Worm (Caenorhabditis elegans) whole organism, dauer: ENCODE data around the gene ltah-1.2.

Experiments
- unc-62 ChIP-seq: sonication (generic microtip); optimal IDR thresholded peaks from 2 replicates; lab custom pipeline; 2017; ENCODE audit warnings: missing biosample characterization, missing genetic modification reagents, missing genetic modification characterization

The ltah-1.2 gene

DNA sequence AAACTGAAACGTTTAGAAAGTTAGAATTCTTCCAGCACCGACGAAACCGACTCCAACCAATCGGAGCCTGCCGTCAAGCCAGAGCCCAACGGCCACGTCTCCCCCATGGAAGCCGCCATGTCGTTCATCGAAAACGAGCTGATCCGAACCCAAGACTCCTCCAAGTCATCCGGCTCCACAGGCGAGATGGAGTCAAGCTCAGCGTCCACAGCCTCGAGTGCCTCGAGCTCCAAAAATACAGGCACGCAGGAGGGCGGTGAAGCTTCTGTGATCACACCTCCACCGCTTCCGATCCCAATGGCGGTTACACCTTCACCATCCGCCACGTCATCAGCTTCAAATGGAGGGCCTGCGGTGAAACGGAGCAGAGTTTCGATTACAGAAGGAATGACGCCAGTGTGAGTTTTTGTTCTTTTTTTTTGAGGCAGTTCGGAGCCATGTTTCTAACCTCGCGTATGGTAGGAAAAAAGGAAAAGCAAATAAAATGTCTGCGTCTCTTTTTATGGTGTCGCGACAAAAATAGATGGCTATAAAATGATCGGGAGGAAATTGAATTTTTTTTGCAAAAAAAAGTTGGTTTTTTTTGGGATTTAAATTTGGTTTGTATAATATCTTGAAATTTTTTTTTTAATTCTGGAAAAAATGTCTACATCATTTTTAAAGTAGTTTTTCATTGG is 25.5 kb upstream of the ltah-1.2 start:
- TF ChIP-seq unc-62 (GFP tag; lab: Kevin White, UChicago), result no peak

DNA sequence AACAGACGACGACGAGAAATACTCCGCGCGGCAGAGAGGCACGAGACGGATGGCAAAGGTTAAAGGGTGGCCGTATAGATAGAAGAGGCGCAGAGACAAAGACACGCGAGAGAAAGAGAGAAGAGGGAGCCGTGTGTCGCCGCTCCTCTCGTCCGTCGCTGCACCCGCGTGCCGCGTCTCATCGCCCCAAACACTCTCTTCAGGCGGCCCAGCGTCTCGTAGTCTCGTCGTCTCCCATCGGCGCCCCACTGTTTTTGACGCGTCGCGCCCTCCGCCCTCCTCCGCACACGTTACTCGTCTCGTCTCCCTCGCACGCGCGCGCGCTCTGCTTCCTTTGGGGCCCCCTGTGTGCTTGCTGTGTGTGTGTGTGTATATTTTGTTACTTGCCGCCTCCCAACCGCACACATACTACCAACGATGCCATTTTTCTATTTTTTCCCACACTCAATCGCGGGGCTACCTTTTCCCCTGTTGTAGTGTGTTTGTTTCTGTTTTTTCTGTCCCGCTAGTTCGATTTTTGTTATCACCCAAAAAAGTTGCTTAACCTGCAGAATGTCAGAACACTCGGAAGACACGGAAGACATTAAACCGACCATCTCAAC is 23.8 kb upstream of the ltah-1.2 start, which contains the start of gene madf-9:
TSS of gene madf-9 (plus strand) at position 552 of the 602 bp plus-strand sequence.
- TF ChIP-seq unc-62 (GFP tag; lab: Kevin White, UChicago), result no peak

DNA sequence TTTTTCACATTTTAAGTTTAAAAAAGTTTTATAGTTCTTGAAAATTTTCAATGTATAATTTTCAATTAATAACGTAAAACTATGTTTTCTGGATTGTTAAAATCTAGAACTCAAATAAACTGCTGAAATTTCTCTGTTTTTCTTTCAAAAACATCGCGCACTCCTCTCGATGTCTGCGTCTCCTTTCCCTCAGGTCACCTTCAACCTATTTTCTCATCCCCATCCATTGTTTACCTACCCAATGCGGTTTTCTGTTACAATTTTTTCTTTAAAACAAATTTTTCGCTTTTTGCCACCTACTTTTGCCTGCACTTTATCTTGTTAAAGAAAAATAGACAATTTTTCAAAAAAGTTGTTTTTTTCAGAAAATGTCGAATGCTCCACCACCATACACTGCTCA is 20.4 kb upstream of the ltah-1.2 start, which contains the start of gene ZC416.2:
TSS of gene ZC416.2 (plus strand) at position 366 of the 400 bp plus-strand sequence.
- TF ChIP-seq unc-62 (GFP tag; lab: Kevin White, UChicago), result no peak

DNA sequence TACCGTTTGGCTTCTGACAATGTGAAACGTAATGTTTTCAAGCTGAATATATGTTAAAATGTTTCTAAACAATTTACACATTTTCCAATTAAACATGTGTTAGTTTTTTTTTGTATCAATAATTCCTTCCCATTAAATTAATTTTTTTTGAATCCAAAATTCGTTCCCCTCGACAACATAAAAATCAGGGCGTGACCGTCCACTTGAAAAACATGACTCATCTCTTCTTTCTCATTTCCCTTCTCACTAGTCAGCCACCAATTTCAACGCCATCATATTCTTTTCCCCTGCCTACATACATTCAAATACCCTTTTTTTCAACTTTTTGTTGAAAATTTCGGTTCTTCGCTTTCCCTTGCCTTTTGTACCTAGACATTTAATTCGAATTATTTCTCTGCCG is 19.6 kb upstream of the ltah-1.2 start:
- no peak for TF ChIP-seq unc-62 (GFP tag; lab: Kevin White, UChicago)

DNA sequence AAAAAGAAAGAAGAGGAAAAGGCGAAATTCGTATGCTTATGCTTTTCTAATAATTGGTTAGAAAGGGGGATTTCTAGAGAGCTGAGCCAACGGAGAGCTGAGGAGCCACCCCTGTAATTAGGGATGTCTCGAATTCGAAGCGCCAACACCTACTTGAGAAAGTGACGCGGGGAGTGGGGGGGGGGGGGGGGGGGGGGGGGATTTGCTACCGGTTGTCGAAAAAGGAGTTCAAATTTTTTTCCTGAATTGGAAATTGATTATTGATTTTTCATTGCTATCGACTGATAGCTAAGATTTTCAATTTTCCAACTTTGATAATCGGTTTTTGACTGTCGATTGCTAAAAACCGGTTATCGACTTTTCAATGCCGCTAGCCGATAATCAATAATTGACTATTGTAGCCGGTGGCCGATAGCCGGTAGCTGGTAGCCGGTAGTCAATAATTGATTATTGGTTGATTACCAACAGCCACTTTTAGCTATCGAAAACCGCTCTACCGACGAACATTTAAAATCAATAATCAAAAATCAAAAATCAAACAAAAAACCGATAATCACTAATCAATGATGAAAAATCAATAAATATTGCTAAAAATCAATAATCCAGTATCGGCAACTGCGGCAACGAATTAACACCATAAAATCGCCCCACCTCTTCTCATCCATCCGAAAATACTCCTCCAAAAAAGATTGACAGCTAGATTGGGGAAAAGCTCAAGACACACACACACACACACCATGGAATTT is 16.2 kb upstream of the ltah-1.2 start:
- TF ChIP-seq unc-62 (GFP tag; lab: Kevin White, UChicago), result no peak

DNA sequence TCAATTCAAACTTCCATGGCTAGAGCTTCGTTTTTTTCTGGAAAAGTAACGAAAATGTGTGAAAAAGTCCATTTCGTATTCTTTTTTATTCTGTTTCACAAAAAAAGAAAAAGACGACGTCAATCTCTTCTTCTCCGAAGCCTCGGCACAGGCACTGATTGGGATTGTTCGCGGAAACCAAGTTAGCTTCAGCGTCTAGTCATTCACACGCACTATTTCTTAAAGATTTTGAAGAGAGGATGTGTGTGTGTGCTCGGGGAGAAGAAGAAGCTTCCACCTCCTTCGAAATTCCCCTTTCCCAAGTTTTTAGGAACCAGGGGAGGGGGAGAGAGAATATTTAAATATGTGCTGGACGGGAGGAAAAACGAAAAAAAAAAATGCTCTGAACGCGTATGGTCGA is 13.6 kb upstream of the ltah-1.2 start:
- no peak for TF ChIP-seq unc-62 (GFP tag; lab: Kevin White, UChicago)

DNA sequence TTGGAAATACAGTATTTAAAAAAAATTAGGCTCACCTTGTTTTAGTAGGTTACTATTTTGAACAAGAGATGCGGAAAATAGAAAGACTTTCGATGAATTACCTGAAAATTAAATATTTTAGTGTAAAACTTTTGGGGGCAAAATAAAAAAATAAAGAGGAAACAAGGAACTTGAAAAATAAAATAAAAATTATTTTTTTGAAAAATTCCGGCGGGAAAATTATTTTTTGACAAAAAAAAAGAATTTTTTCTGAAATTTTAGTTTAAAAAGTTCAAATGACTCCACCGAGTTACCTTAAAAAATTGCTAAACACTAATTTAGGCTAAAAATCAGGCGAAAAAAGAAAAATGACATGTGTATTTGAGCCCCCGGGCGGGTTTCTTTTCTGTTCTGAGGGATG is 11.7 kb upstream of the ltah-1.2 start, which contains the start of the genes cha-1 and unc-17:
TSS of gene cha-1 (minus strand) at position 101 of the 400 bp plus-strand sequence.
TSS of gene unc-17 (minus strand) at position 103 of the 400 bp plus-strand sequence.
- no peak for TF ChIP-seq unc-62 (GFP tag; lab: Kevin White, UChicago)

DNA sequence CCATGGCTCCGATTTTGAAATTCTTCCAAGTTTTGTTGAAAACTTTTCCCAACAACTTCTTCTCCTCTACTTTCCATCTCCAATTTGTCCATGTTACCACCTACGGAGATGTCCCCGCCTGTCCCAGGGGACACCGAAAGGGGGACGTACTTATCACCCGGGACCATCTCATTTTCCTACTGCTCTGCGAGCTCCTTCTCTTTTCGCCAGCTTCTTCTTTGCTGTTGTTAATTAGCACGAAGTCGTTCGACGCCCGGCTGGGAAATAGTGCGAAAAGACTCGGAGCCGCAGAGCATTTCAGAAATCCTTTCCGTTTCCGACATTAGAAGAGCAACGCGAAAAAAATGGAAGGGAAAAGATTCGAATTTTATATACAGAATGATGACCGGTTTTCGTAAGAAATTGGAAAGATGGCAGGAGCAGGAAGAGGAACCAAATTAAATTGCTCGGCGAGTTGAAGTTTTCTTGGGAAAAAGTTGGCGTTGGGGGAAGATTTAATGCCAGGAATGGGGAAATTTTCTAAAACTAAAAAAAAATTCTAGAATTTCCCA is 9.0 kb upstream of the ltah-1.2 start:
- TF ChIP-seq unc-62 (GFP tag; lab: Kevin White, UChicago), result no peak

DNA sequence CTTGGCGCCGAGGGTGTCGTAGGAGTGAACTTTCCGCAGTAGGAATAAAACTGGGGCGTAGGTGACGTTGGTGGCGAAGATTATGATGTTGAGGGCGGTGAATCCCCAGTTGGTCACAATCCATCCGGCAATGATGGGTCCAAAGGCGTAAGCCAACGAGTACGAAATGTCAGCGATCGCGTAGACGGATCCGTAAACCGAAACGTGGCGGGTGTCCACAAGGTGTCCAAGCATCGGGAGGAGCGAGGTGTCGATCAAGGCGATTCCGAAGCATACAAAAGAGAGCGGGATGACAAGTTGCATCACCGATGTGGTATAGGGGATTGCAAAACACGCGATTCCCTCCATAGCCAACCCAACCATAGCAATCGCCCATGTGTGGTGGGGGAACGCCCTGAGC is 5.8 kb upstream of the ltah-1.2 start:
- TF ChIP-seq unc-62 (GFP tag; lab: Kevin White, UChicago), result no peak

DNA sequence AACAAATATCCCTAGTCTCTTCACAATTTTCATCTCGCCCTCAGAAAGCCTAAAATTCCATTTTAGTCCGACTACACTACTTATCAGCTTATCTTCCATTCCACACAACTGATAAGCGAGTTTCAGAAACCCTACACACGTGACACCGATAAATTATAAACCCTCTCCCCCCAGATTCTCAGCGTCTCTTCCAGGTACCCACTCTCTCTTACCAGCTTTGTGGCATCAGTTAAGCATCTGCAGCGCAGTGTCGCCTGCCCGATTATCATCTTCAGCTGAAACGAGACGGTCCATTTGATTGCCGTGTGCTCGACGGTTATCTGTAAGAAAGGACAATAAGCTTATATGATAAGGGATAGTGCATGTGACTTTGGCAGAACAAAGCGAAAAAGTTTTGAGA is 1.0 kb downstream of the ltah-1.2 start:
- no peak for TF ChIP-seq unc-62 (GFP tag; lab: Kevin White, UChicago)

DNA sequence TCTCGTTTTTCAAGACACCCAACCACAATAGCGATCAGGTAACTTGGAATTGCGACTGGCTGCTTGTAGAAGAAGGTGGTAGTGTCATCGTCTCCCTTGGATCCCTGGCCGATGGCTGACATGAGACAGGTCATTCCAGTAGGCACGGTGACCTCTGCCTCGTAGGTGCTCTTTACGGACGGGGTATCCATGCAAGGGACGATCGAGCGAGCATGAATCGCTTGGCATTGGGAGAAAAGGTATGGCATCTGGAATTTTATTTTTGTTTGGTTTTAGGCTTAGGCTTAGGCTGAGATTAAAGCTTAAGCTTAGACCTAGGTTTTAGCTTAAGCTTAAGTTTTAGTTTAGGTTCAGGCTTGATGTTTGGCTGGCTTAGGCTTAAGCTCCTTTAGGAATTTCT is 1.9 kb downstream of the ltah-1.2 start:
- no peak for TF ChIP-seq unc-62 (GFP tag; lab: Kevin White, UChicago)

DNA sequence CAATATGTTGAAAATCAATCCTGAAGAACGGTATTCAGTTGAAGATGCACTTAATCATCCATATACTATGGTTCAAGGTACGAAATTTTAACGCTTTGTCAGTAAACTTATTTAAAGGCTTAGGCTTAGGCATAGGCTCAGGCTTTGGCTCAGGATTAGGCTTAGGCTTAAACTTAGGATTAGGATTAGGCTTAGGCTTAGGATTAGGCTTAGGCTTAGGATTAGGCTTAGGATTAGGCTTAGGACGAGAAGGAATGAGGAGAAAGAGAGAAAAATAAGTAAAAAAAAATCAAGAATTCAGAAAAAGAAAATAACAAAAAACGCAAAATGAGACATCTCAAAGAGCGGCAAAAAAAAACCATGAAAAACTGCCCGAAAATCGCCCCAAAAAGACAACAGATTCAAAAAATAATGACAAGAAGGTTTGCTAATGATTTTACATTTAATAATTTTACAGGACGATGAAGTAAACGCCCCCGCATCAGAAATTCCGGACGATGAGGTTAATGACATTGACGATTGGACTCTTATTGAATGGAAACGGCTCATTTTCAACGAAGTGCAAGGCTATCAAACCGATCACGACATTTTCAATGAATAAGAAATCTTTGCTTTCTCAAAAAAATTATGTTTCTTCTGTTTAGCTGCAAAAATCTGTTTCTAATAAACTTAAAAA is 4.2 kb downstream of the ltah-1.2 start:
- TF ChIP-seq unc-62 (GFP tag; lab: Kevin White, UChicago), result no peak

DNA sequence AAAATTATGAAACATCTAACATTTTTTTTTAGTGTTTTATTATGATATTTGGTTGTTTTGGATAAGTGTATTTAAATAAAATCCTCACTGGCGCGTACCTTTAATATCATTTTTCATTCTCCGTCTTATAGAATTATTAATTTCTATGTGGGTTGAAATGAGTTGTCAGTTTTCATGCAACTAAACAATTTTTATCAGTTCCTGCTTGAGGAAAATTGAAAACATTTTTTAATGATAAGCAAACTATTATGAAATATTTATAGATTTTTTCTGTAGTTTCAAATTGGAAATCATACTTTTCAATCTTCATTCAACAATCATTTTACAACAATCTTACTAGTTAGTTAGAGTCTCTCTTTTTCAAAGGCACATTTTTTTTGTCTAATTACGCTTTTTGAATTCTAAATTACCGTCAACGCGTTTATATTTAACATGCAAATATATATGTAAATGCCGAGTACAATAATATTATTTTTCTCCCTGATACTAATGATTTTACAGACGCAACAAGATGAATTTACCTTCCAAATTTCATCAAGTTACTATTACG is 6.5 kb downstream of the ltah-1.2 start, which contains the start of the genes Y37E11B.10 and kgb-2:
TSS of gene Y37E11B.10 (minus strand) at position 182 of the 550 bp plus-strand sequence.
TSS of gene kgb-2 (plus strand) at position 500 of the 550 bp plus-strand sequence.
- no peak for TF ChIP-seq unc-62 (GFP tag; lab: Kevin White, UChicago)

DNA sequence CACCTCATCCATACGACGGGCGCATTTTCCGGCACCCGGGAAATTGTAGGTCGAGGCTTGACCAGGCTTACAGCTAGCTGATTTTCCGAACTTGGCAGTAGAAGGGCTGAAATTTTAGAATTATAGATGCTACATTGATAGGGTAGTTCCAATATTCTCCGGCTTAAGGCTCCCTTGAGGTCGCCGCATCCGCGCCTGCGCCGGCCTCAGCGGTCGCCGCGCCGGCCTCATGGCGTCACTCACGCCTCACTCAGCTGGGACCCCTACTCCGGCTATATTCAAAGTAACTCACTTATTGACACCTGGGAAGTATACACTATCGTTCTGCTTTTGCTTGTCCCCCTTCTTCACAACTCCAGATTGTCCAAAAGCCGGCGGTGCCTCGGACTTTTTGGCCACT is 8.8 kb downstream of the ltah-1.2 start:
- no peak for TF ChIP-seq unc-62 (GFP tag; lab: Kevin White, UChicago)

DNA sequence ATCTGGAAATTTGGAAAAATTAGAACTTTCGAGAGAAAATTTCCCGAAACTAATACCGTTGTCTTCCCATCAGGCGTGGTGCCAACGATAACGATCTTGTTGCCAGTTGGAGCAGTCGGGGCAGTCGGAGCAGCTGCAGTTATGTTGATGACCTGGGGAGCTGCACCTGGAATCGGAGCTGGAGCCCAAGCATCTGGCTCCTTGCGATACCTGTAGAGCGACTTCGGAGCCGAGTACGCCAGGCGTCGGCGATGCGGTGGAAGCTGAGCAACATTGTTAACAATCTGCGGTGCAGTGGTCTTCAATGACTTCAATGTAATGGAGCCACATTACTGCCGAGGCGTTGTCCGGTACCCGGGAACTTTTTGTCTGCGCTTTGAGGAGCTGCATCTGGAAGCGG is 11.0 kb downstream of the ltah-1.2 start:
- no peak for TF ChIP-seq unc-62 (GFP tag; lab: Kevin White, UChicago)
